Worm (Caenorhabditis elegans): Measurements from ENCODE around the gene T19H5.6.

DNA sequence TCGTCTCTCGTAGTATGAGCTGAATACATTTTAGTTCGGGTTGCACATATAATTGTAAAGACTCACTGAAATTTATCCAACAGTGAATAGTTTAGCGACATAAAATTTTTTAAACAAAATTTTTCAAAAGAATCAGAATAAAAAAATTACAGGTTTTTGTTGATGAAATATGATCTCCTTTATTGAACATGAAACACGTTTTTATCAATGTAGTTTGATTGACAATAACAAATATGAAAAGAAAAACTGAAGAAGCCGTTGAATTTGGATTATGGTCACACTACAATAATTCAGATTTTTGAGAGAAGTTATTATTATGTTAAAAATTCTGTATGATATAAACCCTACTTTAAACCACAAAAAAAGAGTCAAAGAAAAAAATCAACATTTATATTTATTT is 30.0 kb downstream of the T19H5.6 start, which contains the start of gene chil-17:
- TF ChIP-seq T22C8.4 (GFP tag; IDR thresholded peaks at IDR 0.05), result no peak
- no peak for TF ChIP-seq ztf-23 (GFP tag; IDR thresholded peaks at IDR 0.05)
- no peak for TF ChIP-seq ref-1 (GFP tag; conservative IDR thresholded peaks at IDR 0.05)
- no peak for TF ChIP-seq tab-1 (GFP tag; IDR thresholded peaks at IDR 0.05)
- no peak for TF ChIP-seq klf-2 (GFP tag; conservative IDR thresholded peaks at IDR 0.05)
- TF ChIP-seq cog-1 (tag; optimal IDR thresholded peaks at IDR 0.05), result no peak
- no peak for TF ChIP-seq flt-1 (GFP tag; IDR thresholded peaks at IDR 0.05)
- no peak for TF ChIP-seq med-1 (GFP tag; optimal IDR thresholded peaks at IDR 0.05; ENCODE audit: insufficient read depth)
